Worm (Caenorhabditis elegans): ENCODE measurements around the gene sru-30.

sru-30 gene

ce11 chrV:9768828-9769778 lies 44.5 kb upstream of the sru-30 start, which contains the start of gene unc-42:
Gene unc-42 (minus strand): TSS chrV:9769391.
- TF ChIP-seq nfya-1 (tag; optimal IDR thresholded peaks at IDR 0.05) (peak; percentile 33), C38D4.7 (GFP tag; optimal IDR thresholded peaks at IDR 0.05) (no peak), ceh-31 (tag; optimal IDR thresholded peaks at IDR 0.05) (peak; percentile 69), pros-1 (tag; optimal IDR thresholded peaks at IDR 0.05) (no peak)

- TF ChIP-seq tbx-2 (tag; optimal IDR thresholded peaks at IDR 0.05) (no peak), Y22D7AL.16 (tag; optimal IDR thresholded peaks at IDR 0.05) (no peak), nhr-232 (tag; optimal IDR thresholded peaks at IDR 0.05) (no peak), sox-2 (GFP tag; IDR thresholded peaks at IDR 0.05) (no peak), fkh-10 (GFP tag; optimal IDR thresholded peaks at IDR 0.05) (no peak), pha-4 (tag; optimal IDR thresholded peaks at IDR 0.05) (no peak), sdc-2 (tag; optimal IDR thresholded peaks at IDR 0.05) (no peak), unc-55 (GFP tag; optimal IDR thresholded peaks at IDR 0.05) (no peak), lim-6 (tag; optimal IDR thresholded peaks at IDR 0.05) (no peak)
Observed at ce11 chrV:9771311-9771710, 42.3 kb upstream of the sru-30 start.

- TF ChIP-seq pha-2 (tag; optimal IDR thresholded peaks at IDR 0.05) = no peak
- no peak for TF ChIP-seq unc-42 (tag; optimal IDR thresholded peaks at IDR 0.05)
- TF ChIP-seq Y22D7AL.16 (tag; optimal IDR thresholded peaks at IDR 0.05) = no peak
- no peak for TF ChIP-seq pag-3 (tag; optimal IDR thresholded peaks at IDR 0.05; ENCODE audit: borderline replicate concordance)
- no peak for TF ChIP-seq hlh-30 (tag; optimal IDR thresholded peaks at IDR 0.05; ENCODE audit: insufficient read depth)
- no peak for TF ChIP-seq odd-2 (tag; optimal IDR thresholded peaks at IDR 0.05)
- no peak for TF ChIP-seq ttx-3 (tag; optimal IDR thresholded peaks at IDR 0.05)
- TF ChIP-seq lin-11 (tag; optimal IDR thresholded peaks at IDR 0.05) = no peak
- no peak for TF ChIP-seq gmeb-2 (tag; optimal IDR thresholded peaks at IDR 0.05)
- TF ChIP-seq hlh-8 (tag; optimal IDR thresholded peaks at IDR 0.05) = no peak
Observed at ce11 chrV:9771970-9772369, 41.7 kb upstream of the sru-30 start, which contains the start of gene F46B6.2. Gene F46B6.2 (plus strand): TSS chrV:9772285.

- TF ChIP-seq K02D7.2 (tag; optimal IDR thresholded peaks at IDR 0.05) (no peak), unc-3 (GFP tag; conservative IDR thresholded peaks at IDR 0.05) (no peak), unc-3 (tag; optimal IDR thresholded peaks at IDR 0.05) (no peak), lim-6 (tag; optimal IDR thresholded peaks at IDR 0.05) (no peak), tbx-7 (tag; optimal IDR thresholded peaks at IDR 0.05) (no peak), ama-1 (optimal IDR thresholded peaks at IDR 0.05) (no peak), unc-55 (GFP tag; optimal IDR thresholded peaks at IDR 0.05) (no peak), fkh-10 (GFP tag; optimal IDR thresholded peaks at IDR 0.05) (no peak), ceh-18 (tag; optimal IDR thresholded peaks at IDR 0.05) (no peak), ref-2 (tag; optimal IDR thresholded peaks at IDR 0.05) (no peak), ceh-34 (tag; optimal IDR thresholded peaks at IDR 0.05) (no peak), eyg-1 (tag; optimal IDR thresholded peaks at IDR 0.05) (no peak), C38D4.7 (GFP tag; optimal IDR thresholded peaks at IDR 0.05) (no peak), dmd-4 (tag; optimal IDR thresholded peaks at IDR 0.05; ENCODE audit: borderline replicate concordance) (no peak), che-1 (tag; optimal IDR thresholded peaks at IDR 0.05) (no peak), hlh-13 (GFP tag; optimal IDR thresholded peaks at IDR 0.05) (no peak), C08G9.2 (tag; optimal IDR thresholded peaks at IDR 0.05) (no peak), T23F11.4 (GFP tag; optimal IDR thresholded peaks at IDR 0.05) (no peak), nhr-11 (tag; optimal IDR thresholded peaks at IDR 0.05) (no peak), zip-5 (tag; optimal IDR thresholded peaks at IDR 0.05) (no peak), F13H6.1 (tag; optimal IDR thresholded peaks at IDR 0.05) (no peak)
Observed at ce11 chrV:9775734-9776133, 37.9 kb upstream of the sru-30 start, which contains the start of gene F46B6.12. Gene F46B6.12 (minus strand): TSS chrV:9775834.

All from whole organism, late embryonic.